Worm (Caenorhabditis elegans): ENCODE data around the gene olrn-1.

olrn-1 gene

ce11 chrX:15564338-15564737 lies 26.9 kb downstream of the olrn-1 start (continued):
- TF ChIP-seq spr-3 (GFP tag; optimal IDR thresholded peaks at IDR 0.05) (no peak), Y75B8A.6 (GFP tag; IDR thresholded peaks at IDR 0.05) (no peak), ceh-20 (GFP tag; IDR thresholded peaks at IDR 0.05) (0 out of 2 replicates have a peak, but pooled peaks have one; percentile 27), daf-19 (GFP tag; conservative IDR thresholded peaks at IDR 0.05) (no peak), gei-8 (GFP tag; optimal IDR thresholded peaks at IDR 0.05) (no peak), dmd-6 (GFP tag; IDR thresholded peaks at IDR 0.05) (0 out of 2 replicates have a peak, but pooled peaks have one; percentile 12), mep-1 (tag; optimal IDR thresholded peaks at IDR 0.05) (peak; percentile 4)

ce11 chrX:15566640-15567039 lies 29.2 kb downstream of the olrn-1 start:
- TF ChIP-seq mep-1 (tag; optimal IDR thresholded peaks at IDR 0.05) (peak; percentile 8), rbr-2 (tag; optimal IDR thresholded peaks at IDR 0.05) (peak; percentile 63), zip-11 (GFP tag; IDR thresholded peaks at IDR 0.05) (no peak), nhr-48 (tag; optimal IDR thresholded peaks at IDR 0.05) (no peak), pha-4 (GFP tag; IDR thresholded peaks at IDR 0.05) (0 out of 2 replicates have a peak, but pooled peaks have one; percentile 30), pha-4 (tag; optimal IDR thresholded peaks at IDR 0.05) (no peak), hlh-11 (tag; optimal IDR thresholded peaks at IDR 0.05) (peak; percentile 15), ama-1 (optimal IDR thresholded peaks at IDR 0.05) (no peak), mes-2 (tag; optimal IDR thresholded peaks at IDR 0.05; ENCODE audit: poor library complexity, severe bottlenecking) (peak; percentile 38), hmg-1.1 (GFP tag; IDR thresholded peaks at IDR 0.05) (peak; percentile 63), aha-1 (tag) (peak; percentile 58), vab-7 (GFP tag; IDR thresholded peaks at IDR 0.05) (0 out of 2 replicates have a peak, but pooled peaks have one; percentile 37), zip-2 (tag; optimal IDR thresholded peaks at IDR 0.05) (no peak), set-16 (GFP tag; IDR thresholded peaks at IDR 0.05) (peak; percentile 70), F37D6.2 (tag; optimal IDR thresholded peaks at IDR 0.05) (peak; percentile 46), ceh-82 (tag; optimal IDR thresholded peaks at IDR 0.05) (no peak), ctbp-1 (GFP tag; IDR thresholded peaks at IDR 0.05) (0 out of 2 replicates have a peak, but pooled peaks have one; percentile 68), unc-62 (GFP tag; optimal IDR thresholded peaks at IDR 0.05 in 1 of 2) (peak in 1 of 2 experiments; percentile 90), unc-62 (tag; optimal IDR thresholded peaks at IDR 0.05) (no peak), ceh-20 (GFP tag; IDR thresholded peaks at IDR 0.05) (0 out of 2 replicates have a peak, but pooled peaks have one; percentile 14), mdl-1 (tag; optimal IDR thresholded peaks at IDR 0.05) (peak in 1 of 2 experiments; percentile 52), F10B5.3 (tag; optimal IDR thresholded peaks at IDR 0.05) (no peak), ceh-32 (tag; optimal IDR thresholded peaks at IDR 0.05; ENCODE audit: poor library complexity) (no peak), lir-3 (tag; optimal IDR thresholded peaks at IDR 0.05) (no peak), fkh-10 (GFP tag; optimal IDR thresholded peaks at IDR 0.05) (peak; percentile 57), nhr-10 (tag; optimal IDR thresholded peaks at IDR 0.05) (no peak), zag-1 (tag; optimal IDR thresholded peaks at IDR 0.05) (no peak), Y75B8A.6 (GFP tag; IDR thresholded peaks at IDR 0.05) (no peak)

ce11 chrX:15567986-15568940 lies 30.8 kb downstream of the olrn-1 start, which contains the start of gene dyn-1:
Gene dyn-1, plus strand, starts transcription at chrX:15568890.
- TF ChIP-seq ztf-7 (tag; optimal IDR thresholded peaks at IDR 0.05) (no peak), skn-1 (tag; optimal IDR thresholded peaks at IDR 0.05) (no peak), nhr-42 (GFP tag; IDR thresholded peaks at IDR 0.05) (0 out of 2 replicates have a peak, but pooled peaks have one; percentile 35), Y48G9A.11 (GFP tag; IDR thresholded peaks at IDR 0.05) (no peak), ceh-28 (tag; optimal IDR thresholded peaks at IDR 0.05) (no peak), lin-29 (GFP tag; IDR thresholded peaks at IDR 0.05) (0 out of 2 replicates have a peak, but pooled peaks have one; percentile 18), rbr-2 (tag; optimal IDR thresholded peaks at IDR 0.05) (peak; percentile 76), tag-97 (GFP tag; IDR thresholded peaks at IDR 0.05) (no peak), gei-8 (GFP tag; optimal IDR thresholded peaks at IDR 0.05) (no peak), daf-12 (tag; optimal IDR thresholded peaks at IDR 0.05) (no peak), nhr-77 (tag; optimal IDR thresholded peaks at IDR 0.05) (peak; percentile 81), php-3 (GFP tag; IDR thresholded peaks at IDR 0.05) (peak; percentile 61; the same call in 1 of the 2 replicates), ceh-44 (GFP tag; IDR thresholded peaks at IDR 0.05) (no peak), lsy-2 (tag; optimal IDR thresholded peaks at IDR 0.05) (peak in 1 of 2 experiments; percentile 69), jun-1 (tag; optimal IDR thresholded peaks at IDR 0.05) (no peak), ceh-62 (tag; optimal IDR thresholded peaks at IDR 0.05) (no peak), fos-1 (tag; optimal IDR thresholded peaks at IDR 0.05) (no peak), arid-1 (GFP tag; conservative IDR thresholded peaks at IDR 0.05) (no peak), snpc-4 (tag; optimal IDR thresholded peaks at IDR 0.05) (no peak)

Data from whole organism, L4 larva.